Worm (Caenorhabditis elegans) whole organism, L4 larva: ENCODE measurements around the gene K04G7.1.

Experiments
- F44E2.7 ChIP-seq: fragments of 200-800 bp; sonication (Bioruptor generic); IDR thresholded peaks from 2 replicates; pipeline ENCODE4 v2.1.2; 2022; ENCODE audit warnings: missing genetic modification characterization, missing compliant biosample characterization
- T26A8.4 ChIP-seq: fragments of 200-800 bp; sonication (Bioruptor generic); IDR thresholded peaks from 2 replicates; pipeline ENCODE4 v1.3.6; 2022; ENCODE audit warnings: missing genetic modification characterization, missing compliant biosample characterization
- aly-2 ChIP-seq: sonication (generic microtip); optimal IDR thresholded peaks from 2 replicates; lab custom pipeline; 2018; ENCODE audit warnings: missing biosample characterization, missing genetic modification characterization
- nhr-11 ChIP-seq: fragments of 150-350 bp; optimal IDR thresholded peaks from 2 replicates; lab custom pipeline; 2014; ENCODE audit warnings: missing biosample characterization, missing genetic modification characterization
- nhr-28 ChIP-seq: fragments of 150-350 bp; optimal IDR thresholded peaks from 2 replicates; lab custom pipeline; 2014; ENCODE audit warnings: missing biosample characterization, missing genetic modification characterization
- snpc-4 ChIP-seq: fragments of 150-350 bp; optimal IDR thresholded peaks from 2 replicates; lab custom pipeline; 2014; ENCODE audit warnings: missing biosample characterization, missing genetic modification characterization
- unc-62 ChIP-seq, 3 experiments: fragments of 150-350 bp in 1 of 3; sonication (generic microtip); optimal IDR thresholded peaks in 2 of 3; peaks in 1 of 3; 1 replicate in 1 of 3; 2 replicates in 2 of 3; lab custom pipeline; 2014 to 2017; ENCODE audit warnings: missing biosample characterization in 3 of 3, missing genetic modification characterization in 3 of 3, missing genetic modification reagents in 3 of 3, missing genotype in 1 of 3
- ztf-11 ChIP-seq: fragments of 150-350 bp; optimal IDR thresholded peaks from 2 replicates; lab custom pipeline; 2014; ENCODE audit warnings: missing biosample characterization, missing genetic modification characterization

DNA sequence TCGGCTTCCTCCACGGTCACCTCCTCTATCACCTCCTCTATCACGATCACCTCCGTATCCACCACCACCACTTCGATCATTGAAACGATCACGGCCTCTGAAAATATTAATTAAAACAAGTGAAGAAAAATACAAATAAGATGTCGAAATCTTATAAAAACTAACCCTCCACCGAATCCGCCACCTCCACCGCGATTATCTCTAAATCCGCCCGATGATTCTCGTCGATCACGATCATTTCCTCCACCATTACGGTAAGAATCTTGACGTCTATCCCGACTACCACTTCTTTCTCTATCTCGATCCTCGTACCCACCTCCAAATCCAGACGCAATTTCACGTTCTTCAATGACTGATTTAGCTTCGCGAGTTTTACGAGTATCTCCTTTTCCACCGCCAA, 3.3 kb upstream of the K04G7.1 start:
- no peak for TF ChIP-seq snpc-4 (tag; lab: Kevin White, UChicago)
- no peak for TF ChIP-seq nhr-28 (tag; lab: Kevin White, UChicago)
- no peak for TF ChIP-seq F44E2.7 (GFP tag; lab: Robert Waterston, UW)
- TF ChIP-seq T26A8.4 (GFP tag; lab: Robert Waterston, UW) = no peak
- peak in 1 of 2 experiments; percentile 64 for TF ChIP-seq unc-62 (GFP tag; optimal IDR thresholded peaks at IDR 0.05 in 1 of 2; lab: Kevin White, UChicago)
- no peak for TF ChIP-seq unc-62 (tag; optimal IDR thresholded peaks at IDR 0.05; lab: Kevin White, UChicago)
- TF ChIP-seq nhr-11 = no peak
- TF ChIP-seq aly-2 = no peak
- no peak for TF ChIP-seq ztf-11 (tag; lab: Kevin White, UChicago)
